Fruit fly (Drosophila melanogaster): ENCODE results near the gene Dr.

- TF ChIP-seq CG8478 (optimal IDR thresholded peaks at IDR 0.05) (no peak), CTCF (optimal IDR thresholded peaks at IDR 0.05) (no peak)
Observed at dm6 chr3R:29581420-29581819, 25.2 kb downstream of the Dr start.
